Worm (Caenorhabditis elegans): ENCODE data around the gene lips-10.
A peak's percentile ranks its signal among the peaks of the same experiment; 100 is the strongest.

lips-10 gene

DNA sequence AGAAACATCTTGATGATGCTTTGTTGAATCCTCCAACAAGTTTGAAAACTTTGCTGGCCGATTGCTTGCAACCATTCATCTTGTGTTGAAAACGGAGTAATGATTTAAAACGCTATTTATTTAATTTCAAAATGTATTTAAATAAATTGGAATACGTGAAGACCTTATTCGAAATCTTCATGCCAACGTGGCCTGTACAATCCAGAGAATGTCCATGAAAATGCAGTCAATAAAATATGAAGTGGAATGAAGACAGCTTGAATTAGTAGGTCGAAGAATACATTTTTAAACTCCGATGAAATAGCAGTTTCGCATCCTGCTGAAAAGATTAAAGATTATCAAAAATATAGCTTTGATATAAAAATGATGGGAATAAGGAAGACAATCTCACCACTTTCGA is 15.5 kb downstream of the lips-10 start, which contains the start of gene F22B5.5:
TSS of gene F22B5.5 (minus strand) at position 101 of the 400 bp plus-strand sequence.
- TF ChIP-seq nhr-237 (tag; optimal IDR thresholded peaks at IDR 0.05) (no peak), mab-5 (tag; optimal IDR thresholded peaks at IDR 0.05) (no peak), nhr-25 (tag; optimal IDR thresholded peaks at IDR 0.05) (no peak), sma-3 (GFP tag; optimal IDR thresholded peaks at IDR 0.05) (no peak), F13H6.1 (tag; optimal IDR thresholded peaks at IDR 0.05) (no peak), ceh-82 (tag; optimal IDR thresholded peaks at IDR 0.05) (no peak), Y55F3AM.14 (GFP tag; optimal IDR thresholded peaks at IDR 0.05) (no peak), nhr-129 (tag; optimal IDR thresholded peaks at IDR 0.05) (no peak), elt-1 (tag; optimal IDR thresholded peaks at IDR 0.05) (no peak), ama-1 (optimal IDR thresholded peaks at IDR 0.05) (no peak), lsy-2 (tag; optimal IDR thresholded peaks at IDR 0.05) (no peak), ztf-1 (GFP tag; conservative IDR thresholded peaks at IDR 0.05) (no peak), blmp-1 (tag; optimal IDR thresholded peaks at IDR 0.05; ENCODE audit: insufficient read depth) (no peak), aly-2 (tag; optimal IDR thresholded peaks at IDR 0.05) (no peak), dmd-4 (tag; optimal IDR thresholded peaks at IDR 0.05) (no peak), lin-13 (GFP tag; optimal IDR thresholded peaks at IDR 0.05) (no peak), nhr-11 (tag; optimal IDR thresholded peaks at IDR 0.05) (no peak), mbf-1 (tag; optimal IDR thresholded peaks at IDR 0.05) (no peak), nhr-23 (tag; optimal IDR thresholded peaks at IDR 0.05) (no peak)

DNA sequence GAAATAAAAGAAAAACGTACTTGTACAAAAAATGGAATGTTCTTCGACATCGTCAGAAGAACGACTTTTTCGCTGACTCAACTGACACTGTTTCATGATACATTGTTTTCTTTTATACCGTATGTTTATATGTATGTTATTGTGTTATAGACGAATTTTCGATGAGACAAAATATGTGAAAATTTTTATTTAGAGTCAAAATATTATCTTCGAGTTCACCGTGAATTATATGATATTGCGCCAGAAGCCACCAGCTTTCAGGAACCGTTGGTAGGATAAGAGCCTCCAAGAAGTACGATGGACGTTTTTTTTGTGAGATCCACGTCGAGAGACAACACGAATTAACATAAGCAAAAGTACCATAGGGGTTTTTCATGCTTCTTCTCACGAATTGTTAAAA is 17.1 kb downstream of the lips-10 start, which contains the start of gene F22B5.6:
TSS of gene F22B5.6 (minus strand) at position 101 of the 400 bp plus-strand sequence.
- TF ChIP-seq R02D3.7 (tag; optimal IDR thresholded peaks at IDR 0.05) (no peak), nhr-237 (tag; optimal IDR thresholded peaks at IDR 0.05) (no peak), nhr-23 (tag; optimal IDR thresholded peaks at IDR 0.05) (no peak), F13H6.1 (tag; optimal IDR thresholded peaks at IDR 0.05) (no peak), Y55F3AM.14 (GFP tag; optimal IDR thresholded peaks at IDR 0.05) (no peak), dmd-4 (tag; optimal IDR thresholded peaks at IDR 0.05) (no peak), lsy-2 (tag; optimal IDR thresholded peaks at IDR 0.05) (no peak), C34F6.9 (tag; optimal IDR thresholded peaks at IDR 0.05) (no peak), ceh-82 (tag; optimal IDR thresholded peaks at IDR 0.05) (no peak), aly-2 (tag; optimal IDR thresholded peaks at IDR 0.05) (no peak), unc-55 (GFP tag; optimal IDR thresholded peaks at IDR 0.05) (no peak), blmp-1 (tag; optimal IDR thresholded peaks at IDR 0.05; ENCODE audit: insufficient read depth) (no peak)

DNA sequence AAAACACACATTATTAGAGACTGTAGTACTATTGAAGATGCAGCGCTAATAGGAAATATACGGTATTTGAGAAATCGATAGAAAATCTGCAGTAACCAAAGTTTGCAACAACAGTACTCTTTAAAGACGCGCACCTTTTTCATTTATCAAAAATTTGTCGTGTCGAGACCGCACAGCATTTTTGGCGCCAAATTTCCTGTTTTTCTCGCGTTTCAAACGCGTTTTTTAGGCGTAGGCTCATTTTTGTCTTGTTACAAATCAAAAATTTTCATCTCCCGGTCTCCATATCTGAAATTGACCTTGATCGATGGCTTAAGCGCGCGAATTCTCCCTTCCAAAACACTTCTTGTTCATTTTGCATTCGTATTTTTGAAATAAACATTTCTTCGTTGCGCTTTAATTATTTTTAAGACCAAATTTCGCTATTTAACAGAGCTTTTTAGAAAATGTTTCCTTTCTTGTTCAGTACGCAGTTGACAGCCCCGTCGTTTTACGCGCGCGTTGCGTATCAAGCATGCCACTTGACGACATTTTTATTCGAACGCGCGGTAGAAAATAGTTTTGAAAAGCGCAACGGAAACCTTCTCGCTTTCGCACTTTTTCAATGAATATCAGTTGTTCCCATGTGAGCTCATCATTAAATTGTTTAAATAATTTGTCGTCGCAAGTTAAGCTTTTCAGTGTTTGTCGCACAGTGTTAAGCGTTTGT is 17.9 kb downstream of the lips-10 start:
- TF ChIP-seq skn-1 (tag; optimal IDR thresholded peaks at IDR 0.05) = no peak
- no peak for TF ChIP-seq egl-27 (tag; optimal IDR thresholded peaks at IDR 0.05)
- no peak for TF ChIP-seq peb-1 (tag; optimal IDR thresholded peaks at IDR 0.05)

- TF ChIP-seq snpc-4 (tag; optimal IDR thresholded peaks at IDR 0.05) (no peak), elt-3 (tag; optimal IDR thresholded peaks at IDR 0.05) (no peak), ztf-4 (tag; optimal IDR thresholded peaks at IDR 0.05) (no peak), elt-1 (tag; optimal IDR thresholded peaks at IDR 0.05) (no peak), lsy-2 (tag; optimal IDR thresholded peaks at IDR 0.05) (peak in 1 of 2 experiments; percentile 29), nhr-77 (tag; optimal IDR thresholded peaks at IDR 0.05) (no peak), blmp-1 (tag; optimal IDR thresholded peaks at IDR 0.05; ENCODE audit: insufficient read depth) (no peak), F13H6.1 (tag; optimal IDR thresholded peaks at IDR 0.05) (no peak), nhr-129 (tag; optimal IDR thresholded peaks at IDR 0.05) (peak; percentile 26), ceh-82 (tag; optimal IDR thresholded peaks at IDR 0.05) (no peak), nhr-21 (tag; optimal IDR thresholded peaks at IDR 0.05) (no peak), egl-27 (tag; optimal IDR thresholded peaks at IDR 0.05) (no peak), sma-9 (GFP tag; optimal IDR thresholded peaks at IDR 0.05) (no peak), sma-9 (tag; optimal IDR thresholded peaks at IDR 0.05) (no peak), R02D3.7 (tag; optimal IDR thresholded peaks at IDR 0.05) (no peak), unc-62 (GFP tag; optimal IDR thresholded peaks at IDR 0.05) (no peak), ZK546.5 (tag; optimal IDR thresholded peaks at IDR 0.05) (no peak), ztf-1 (GFP tag; conservative IDR thresholded peaks at IDR 0.05) (no peak), ztf-11 (tag; optimal IDR thresholded peaks at IDR 0.05) (no peak), unc-55 (GFP tag; optimal IDR thresholded peaks at IDR 0.05) (peak; percentile 30), fos-1 (tag; optimal IDR thresholded peaks at IDR 0.05) (no peak), ama-1 (optimal IDR thresholded peaks at IDR 0.05) (no peak), sem-4 (tag; optimal IDR thresholded peaks at IDR 0.05) (no peak), mdl-1 (tag; optimal IDR thresholded peaks at IDR 0.05) (no peak), zag-1 (tag; optimal IDR thresholded peaks at IDR 0.05) (no peak), nhr-6 (tag; optimal IDR thresholded peaks at IDR 0.05) (no peak), C34F6.9 (tag; optimal IDR thresholded peaks at IDR 0.05) (peak; percentile 63)
Observed at ce11 chrII:8457438-8457837, 18.5 kb downstream of the lips-10 start, which contains the start of gene zyg-9. zyg-9 (plus strand) TSS chrII:8457818.
